Fruit fly (Drosophila melanogaster) whole organism, embryonic: ENCODE results near the gene slf.
A peak's percentile ranks its signal among the peaks of the same experiment; 100 is the strongest.

Experiments used
- Adf1 ChIP-seq: fragments of 200-800 bp; sonication (Bioruptor generic); IDR thresholded peaks from 2 replicates; pipeline ENCODE4 v1.3.6; 2022; ENCODE audit warnings: missing biosample characterization, missing genetic modification characterization
- C15 ChIP-seq: fragments of 200-800 bp; sonication (Bioruptor generic); IDR thresholded peaks from 3 replicates; pipeline ENCODE4 v1.3.6; 2022; ENCODE audit warnings: missing biosample characterization, missing genetic modification characterization
- CG11504 ChIP-seq: fragments of 200-800 bp; sonication (Bioruptor generic); optimal IDR thresholded peaks from 3 replicates; lab custom pipeline; 2019; ENCODE audit warnings: missing biosample characterization, mild to moderate bottlenecking, missing genetic modification characterization, moderate library complexity
- CG12391 ChIP-seq: fragments of 200-800 bp; sonication (Bioruptor generic); optimal IDR thresholded peaks from 3 replicates; lab custom pipeline; 2018; ENCODE audit warnings: missing biosample characterization, mild to moderate bottlenecking, missing genetic modification characterization, moderate library complexity
- CG12744 ChIP-seq: fragments of 200-800 bp; sonication (Bioruptor generic); optimal IDR thresholded peaks from 2 replicates; lab custom pipeline; 2016; ENCODE audit warnings: missing biosample characterization, missing genetic modification characterization
- CG13123 ChIP-seq: fragments of 200-800 bp; sonication (Bioruptor generic); optimal IDR thresholded peaks from 2 replicates; lab custom pipeline; 2016; ENCODE audit warnings: missing biosample characterization, missing genetic modification characterization
- CG1603 ChIP-seq: fragments of 200-800 bp; sonication (Bioruptor generic); optimal IDR thresholded peaks from 2 replicates; lab custom pipeline; 2019; ENCODE audit warnings: missing biosample characterization, mild to moderate bottlenecking, missing genetic modification characterization, moderate library complexity
- CG18262 ChIP-seq: fragments of 200-800 bp; optimal IDR thresholded peaks from 3 replicates; lab custom pipeline; 2019; ENCODE audit warnings: missing biosample characterization, mild to moderate bottlenecking, missing genetic modification characterization, moderate library complexity
- CG18476 ChIP-seq: fragments of 200-800 bp; sonication (Bioruptor generic); optimal IDR thresholded peaks from 2 replicates; lab custom pipeline; 2016; ENCODE audit warnings: missing biosample characterization, mild to moderate bottlenecking, missing genetic modification characterization
- CG31365 ChIP-seq: fragments of 200-800 bp; sonication (Bioruptor generic); optimal IDR thresholded peaks from 2 replicates; lab custom pipeline; 2018; ENCODE audit warnings: missing biosample characterization, mild to moderate bottlenecking, missing genetic modification characterization
- CG3163 ChIP-seq: fragments of 200-800 bp; sonication (Bioruptor generic); optimal IDR thresholded peaks from 3 replicates; lab custom pipeline; 2016; ENCODE audit warnings: missing biosample characterization, missing genetic modification characterization
- CG34224 ChIP-seq: fragments of 200-800 bp; sonication (Bioruptor generic); IDR thresholded peaks from 3 replicates; pipeline ENCODE4 v1.3.6; 2022; ENCODE audit warnings: missing biosample characterization, missing genetic modification characterization; ENCODE audit not compliant: partially characterized antibody
- CG3726 ChIP-seq: fragments of 200-800 bp; sonication (Bioruptor generic); IDR thresholded peaks from 3 replicates; pipeline ENCODE4, ENCODE4 v1.3.6; 2022; ENCODE audit warnings: missing biosample characterization, missing genetic modification characterization
- CG3995 ChIP-seq: fragments of 200-800 bp; sonication (Bioruptor generic); optimal IDR thresholded peaks from 3 replicates; lab custom pipeline; 2016; ENCODE audit warnings: missing biosample characterization, missing genetic modification characterization
- CG4730 ChIP-seq: fragments of 200-800 bp; sonication (Bioruptor generic); IDR thresholded peaks from 2 replicates; pipeline ENCODE4 v1.3.6; 2022; ENCODE audit warnings: missing biosample characterization, missing genetic modification characterization
- CG6765 ChIP-seq: fragments of 200-800 bp; sonication (Bioruptor generic); optimal IDR thresholded peaks from 3 replicates; lab custom pipeline; 2017; ENCODE audit warnings: missing biosample characterization, mild to moderate bottlenecking, missing genetic modification characterization
- CG8765 ChIP-seq: fragments of 200-800 bp; sonication (Bioruptor generic); IDR thresholded peaks from 2 replicates; pipeline ENCODE4 v1.3.6; 2022; ENCODE audit warnings: missing biosample characterization, missing genetic modification characterization
- CoRest ChIP-seq: fragments of 200-800 bp; sonication (Bioruptor generic); optimal IDR thresholded peaks from 3 replicates; lab custom pipeline; 2018; ENCODE audit warnings: missing biosample characterization, mild to moderate bottlenecking, missing genetic modification characterization, moderate library complexity
- Dll ChIP-seq: fragments of 200-800 bp; sonication (Bioruptor generic); IDR thresholded peaks from 4 replicates; pipeline ENCODE4 v1.3.6; 2022; ENCODE audit warnings: missing biosample characterization, missing genetic modification characterization; ENCODE audit not compliant: partially characterized antibody
- Doc3 ChIP-seq: fragments of 200-800 bp; sonication (Bioruptor generic); IDR thresholded peaks from 3 replicates; pipeline ENCODE4 v1.3.6; 2022; ENCODE audit warnings: missing biosample characterization, missing genetic modification characterization; ENCODE audit not compliant: partially characterized antibody
- Drgx ChIP-seq: fragments of 200-800 bp; sonication (Bioruptor generic); IDR thresholded peaks from 2 replicates; pipeline ENCODE4 v1.3.6; 2022; ENCODE audit warnings: missing biosample characterization, missing genetic modification characterization
- ERR ChIP-seq: fragments of 200-800 bp; sonication (Bioruptor generic); optimal IDR thresholded peaks from 2 replicates; lab custom pipeline; 2016; ENCODE audit warnings: missing biosample characterization, missing genetic modification characterization
- Elba2 ChIP-seq: fragments of 200-800 bp; sonication (Bioruptor generic); optimal IDR thresholded peaks from 3 replicates; lab custom pipeline; 2016; ENCODE audit warnings: missing biosample characterization, missing genetic modification characterization
- HLH4C ChIP-seq: fragments of 200-800 bp; sonication (Bioruptor generic); IDR thresholded peaks from 3 replicates; pipeline ENCODE4 v1.3.6; 2022; ENCODE audit warnings: missing biosample characterization, missing genetic modification characterization; ENCODE audit not compliant: partially characterized antibody
- Hand ChIP-seq: fragments of 200-800 bp; sonication (Bioruptor generic); optimal IDR thresholded peaks from 2 replicates; lab custom pipeline; 2017; ENCODE audit warnings: mild to moderate bottlenecking, missing biosample characterization, missing genetic modification reagents, missing genetic modification characterization
- NFAT ChIP-seq: fragments of 200-800 bp; sonication (Bioruptor generic); IDR thresholded peaks from 2 replicates; pipeline ENCODE4 v1.3.6; 2022; ENCODE audit warnings: missing biosample characterization, missing genetic modification characterization
- Nf-YB ChIP-seq: fragments of 200-800 bp; sonication (Bioruptor generic); optimal IDR thresholded peaks from 3 replicates; lab custom pipeline; 2019; ENCODE audit warnings: missing biosample characterization, mild to moderate bottlenecking, missing genetic modification characterization, moderate library complexity
- Opbp ChIP-seq: fragments of 200-800 bp; sonication (Bioruptor generic); IDR thresholded peaks from 3 replicates; pipeline ENCODE4 v1.3.6; 2022; ENCODE audit warnings: missing biosample characterization, missing genetic modification characterization; ENCODE audit not compliant: partially characterized antibody
- abd-A ChIP-seq: fragments of 200-800 bp; sonication (Bioruptor generic); optimal IDR thresholded peaks from 3 replicates; lab custom pipeline; 2019; ENCODE audit warnings: missing biosample characterization, mild to moderate bottlenecking, missing genetic modification characterization, moderate library complexity
- aop ChIP-seq: fragments of 200-800 bp; sonication (Bioruptor generic); IDR thresholded peaks from 2 replicates; pipeline ENCODE4 v1.3.6; 2022; ENCODE audit warnings: missing biosample characterization, missing genetic modification characterization
- bcd ChIP-seq: fragments of 200-800 bp; sonication (Bioruptor generic); optimal IDR thresholded peaks from 2 replicates; lab custom pipeline; 2017; ENCODE audit warnings: missing biosample characterization, mild to moderate bottlenecking, missing genetic modification characterization
- cato ChIP-seq: fragments of 200-800 bp; sonication (Bioruptor generic); optimal IDR thresholded peaks from 2 replicates; lab custom pipeline; 2016; ENCODE audit warnings: missing biosample characterization, missing genetic modification characterization, borderline replicate concordance
- dati ChIP-seq: fragments of 200-800 bp; sonication (Bioruptor generic); IDR thresholded peaks from 2 replicates; pipeline ENCODE4 v1.3.6; 2022; ENCODE audit warnings: missing biosample characterization, missing genetic modification characterization
- esg ChIP-seq: fragments of 200-800 bp; sonication (Bioruptor generic); conservative IDR thresholded peaks from 2 replicates; pipeline ENCODE4 v1.3.6; 2022; ENCODE audit warnings: missing biosample characterization, missing genetic modification characterization
- eve ChIP-seq, 2 experiments: fragments of >200 bp; optimal IDR thresholded peaks; 2 replicates each; lab custom pipeline; 2017; ENCODE audit warnings: missing biosample characterization in 2 of 2, missing genetic modification characterization in 2 of 2
- gsb ChIP-seq: fragments of 200-800 bp; sonication (Bioruptor generic); IDR thresholded peaks from 2 replicates; pipeline ENCODE4 v1.3.6; 2022; ENCODE audit warnings: missing biosample characterization, missing genetic modification characterization
- jumu ChIP-seq: fragments of 200-800 bp; sonication (Bioruptor generic); optimal IDR thresholded peaks from 3 replicates; lab custom pipeline; 2016; ENCODE audit warnings: missing biosample characterization, missing genetic modification characterization
- lab ChIP-seq: fragments of 200-800 bp; sonication (Bioruptor generic); optimal IDR thresholded peaks from 3 replicates; lab custom pipeline; 2017; ENCODE audit warnings: missing biosample characterization, missing genetic modification characterization, mild to moderate bottlenecking, moderate library complexity, missing genetic modification reagents
- lmd ChIP-seq: fragments of 200-800 bp; sonication (Bioruptor generic); IDR thresholded peaks from 2 replicates; pipeline ENCODE4 v1.3.6; 2022; ENCODE audit warnings: missing biosample characterization, missing genetic modification characterization
- lola ChIP-seq, 3 experiments: fragments of >200 bp in 2 of 3; fragments of 200-800 bp in 1 of 3; sonication (Bioruptor generic) in 1 of 3; optimal IDR thresholded peaks; 2 replicates each; lab custom pipeline; 2017 to 2019; ENCODE audit warnings: missing biosample characterization in 3 of 3, missing genetic modification characterization in 3 of 3, mild to moderate bottlenecking in 1 of 3, moderate library complexity in 1 of 3
- nerfin-2 ChIP-seq: fragments of 200-800 bp; sonication (Bioruptor generic); IDR thresholded peaks from 2 replicates; pipeline ENCODE4 v1.3.6; 2022; ENCODE audit warnings: missing biosample characterization, missing genetic modification characterization; ENCODE audit not compliant: partially characterized antibody
- nmo ChIP-seq: fragments of 200-800 bp; sonication (Bioruptor generic); optimal IDR thresholded peaks from 2 replicates; lab custom pipeline; 2018; ENCODE audit warnings: missing biosample characterization, mild to moderate bottlenecking, missing genetic modification characterization, moderate library complexity
- pan ChIP-seq, 4 experiments: fragments of >200 bp in 3 of 4; fragments of 200-800 bp in 1 of 4; sonication (Bioruptor generic) in 1 of 4; optimal IDR thresholded peaks in 3 of 4; IDR thresholded peaks in 1 of 4; 2 replicates each; pipeline versions ENCODE4 v1.3.6 to Lab custom; 2017 to 2022; ENCODE audit warnings: missing biosample characterization in 2 of 4, missing genetic modification characterization in 2 of 4, mixed read lengths in 1 of 4
- sd ChIP-seq: fragments of 200-800 bp; sonication (Bioruptor generic); optimal IDR thresholded peaks from 3 replicates; lab custom pipeline; 2018; ENCODE audit warnings: missing biosample characterization, mild to moderate bottlenecking, missing genetic modification characterization, moderate library complexity
- sqz ChIP-seq: fragments of 200-800 bp; sonication (Bioruptor generic); optimal IDR thresholded peaks from 3 replicates; lab custom pipeline; 2018; ENCODE audit warnings: missing biosample characterization, mild to moderate bottlenecking, missing genetic modification characterization
- sr ChIP-seq: fragments of 200-800 bp; sonication (Bioruptor generic); IDR thresholded peaks from 3 replicates; pipeline ENCODE4 v1.3.6; 2022; ENCODE audit warnings: missing biosample characterization, missing genetic modification characterization
- tin ChIP-seq: fragments of 200-800 bp; sonication (Bioruptor generic); optimal IDR thresholded peaks from 3 replicates; lab custom pipeline; 2016; ENCODE audit warnings: missing biosample characterization, missing genetic modification characterization
- yki ChIP-seq: fragments of >200 bp; optimal IDR thresholded peaks from 3 replicates; lab custom pipeline; 2018
- z ChIP-seq: fragments of 200-800 bp; sonication (Bioruptor generic); IDR thresholded peaks from 3 replicates; pipeline ENCODE4 v1.3.6; 2022; ENCODE audit warnings: missing biosample characterization, missing genetic modification characterization

The slf gene

DNA sequence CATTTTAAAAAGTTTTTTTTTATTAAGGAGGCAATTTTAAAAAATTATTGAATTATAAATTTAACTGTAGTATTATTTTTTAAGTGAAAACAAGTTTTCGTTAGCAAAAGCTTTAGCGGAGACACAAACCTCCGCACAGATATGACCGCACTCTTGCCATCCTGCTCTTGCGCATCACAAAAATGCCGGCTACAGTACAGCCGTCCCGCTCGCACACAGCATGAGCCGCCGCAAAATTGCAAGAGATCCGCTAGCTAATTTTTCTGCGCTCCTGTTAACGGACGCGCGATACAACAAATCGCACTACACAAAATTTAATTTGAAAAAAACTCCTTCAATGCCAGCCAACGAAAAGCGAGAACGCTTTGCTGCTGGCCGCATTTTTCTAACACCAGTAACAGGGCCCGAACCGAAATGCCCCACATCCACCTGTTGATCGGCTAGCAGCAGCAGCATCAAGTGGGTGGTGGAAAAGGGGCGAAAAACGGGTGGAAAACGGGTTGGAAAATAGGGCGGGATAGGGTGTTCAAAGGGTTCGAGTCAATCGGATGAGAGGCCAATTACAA is 8.4 kb upstream of the slf start (continued):
- TF ChIP-seq lab (GFP tag; lab: Kevin White, UChicago) (peak; percentile 57), eve (GFP tag; optimal IDR thresholded peaks at IDR 0.05; lab: Kevin White, UChicago) (no peak), NFAT (GFP tag; lab: Robert Waterston, UW) (no peak), CG4730 (GFP tag; lab: Robert Waterston, UW) (no peak; the same call in 1 of the 2 replicates), CG18262 (peak; percentile 34), lmd (GFP tag; lab: Robert Waterston, UW) (no peak; the same call in 1 of the 2 replicates), z (GFP tag; lab: Robert Waterston, UW) (peak; percentile 53; the same call in 1 of the 3 replicates), dati (GFP tag; lab: Robert Waterston, UW) (no peak), C15 (GFP tag; lab: Robert Waterston, UW) (no peak), CG1603 (peak; percentile 45), CG34224 (GFP tag; lab: Robert Waterston, UW) (peak; percentile 40), Elba2 (GFP tag; lab: Kevin White, UChicago) (no peak), CG3995 (GFP tag; lab: Kevin White, UChicago) (no peak), gsb (GFP tag; lab: Robert Waterston, UW) (no peak), CG18476 (GFP tag; lab: Kevin White, UChicago) (no peak), bcd (peak; percentile 4), CG12744 (GFP tag; lab: Kevin White, UChicago) (peak; percentile 37), jumu (peak; percentile 1), CG8765 (no peak), pan (optimal IDR thresholded peaks at IDR 0.05; lab: Kevin White, UChicago) (no peak), pan (GFP tag; optimal IDR thresholded peaks at IDR 0.05 in 1 of 2, IDR thresholded peaks at IDR 0.05 in 1 of 2) (no peak), Hand (GFP tag; lab: Kevin White, UChicago) (no peak), esg (no peak), Doc3 (GFP tag; lab: Robert Waterston, UW) (no peak), abd-A (tag; lab: Kevin White, UChicago) (peak; percentile 76), CG3163 (no peak), HLH4C (GFP tag; lab: Robert Waterston, UW) (peak; percentile 31; the same call in 2 of the 3 replicates), aop (GFP tag; lab: Robert Waterston, UW) (no peak), Adf1 (GFP tag; lab: Robert Waterston, UW) (peak; percentile 70), nerfin-2 (GFP tag; lab: Robert Waterston, UW) (no peak), CG31365 (tag; lab: Kevin White, UChicago) (no peak), CG3726 (no peak), Drgx (no peak; the same call in 1 of the 2 replicates), ERR (GFP tag; lab: Kevin White, UChicago) (peak; percentile 16), yki (lab: Kevin White, UChicago) (no peak), tin (GFP tag; lab: Kevin White, UChicago) (no peak), sqz (GFP tag; lab: Kevin White, UChicago) (peak; percentile 95), nmo (GFP tag; lab: Kevin White, UChicago) (peak; percentile 69), Nf-YB (GFP tag; lab: Kevin White, UChicago) (peak; percentile 95), CG6765 (no peak), CoRest (tag; lab: Kevin White, UChicago) (peak; percentile 68), Opbp (GFP tag; lab: Robert Waterston, UW) (peak; percentile 68), CG11504 (peak; percentile 75), cato (no peak), sr (no peak), CG12391 (peak; percentile 69), Dll (peak; percentile 52; the same call in 3 of the 4 replicates), sd (tag; lab: Kevin White, UChicago) (peak; percentile 94), lola (GFP tag; optimal IDR thresholded peaks at IDR 0.05; lab: Kevin White, UChicago) (no peak), CG13123 (GFP tag; lab: Kevin White, UChicago) (no peak)
